Fruit fly (Drosophila melanogaster): Measurements from ENCODE around the gene Mi-2.

DNA sequence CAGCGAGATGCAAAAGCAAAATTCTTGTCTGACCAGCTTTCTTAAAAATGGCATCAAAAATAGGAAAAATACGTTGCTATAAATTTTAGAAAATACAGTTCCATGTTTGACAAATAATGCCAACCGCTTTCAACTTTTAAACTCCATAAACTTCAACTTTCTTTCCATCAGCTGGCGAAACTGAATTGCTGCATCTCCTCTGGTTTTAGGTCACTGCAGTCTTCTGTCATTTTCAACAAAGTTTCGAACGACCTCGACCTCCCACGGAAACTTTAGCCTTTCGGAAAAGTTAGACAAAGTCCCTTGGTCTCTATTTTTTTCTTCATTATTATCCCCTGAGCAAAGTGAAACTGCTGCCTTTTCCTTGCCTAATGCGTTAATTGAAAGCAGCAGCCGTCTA, 45.7 kb upstream of the Mi-2 start, which contains the start of gene CG42263:
- TF ChIP-seq jim (GFP tag; optimal IDR thresholded peaks at IDR 0.05) (no peak), woc (GFP tag; optimal IDR thresholded peaks at IDR 0.05) (no peak), Abd-B (GFP tag; optimal IDR thresholded peaks at IDR 0.05) (no peak), br (GFP tag; optimal IDR thresholded peaks at IDR 0.05) (no peak), Myc (optimal IDR thresholded peaks at IDR 0.05) (no peak), usp (GFP tag; optimal IDR thresholded peaks at IDR 0.05) (no peak)

Data from whole organism, wandering third instar larva.